Worm (Caenorhabditis elegans): Measurements from ENCODE around the gene sec-5.

sec-5 gene

DNA sequence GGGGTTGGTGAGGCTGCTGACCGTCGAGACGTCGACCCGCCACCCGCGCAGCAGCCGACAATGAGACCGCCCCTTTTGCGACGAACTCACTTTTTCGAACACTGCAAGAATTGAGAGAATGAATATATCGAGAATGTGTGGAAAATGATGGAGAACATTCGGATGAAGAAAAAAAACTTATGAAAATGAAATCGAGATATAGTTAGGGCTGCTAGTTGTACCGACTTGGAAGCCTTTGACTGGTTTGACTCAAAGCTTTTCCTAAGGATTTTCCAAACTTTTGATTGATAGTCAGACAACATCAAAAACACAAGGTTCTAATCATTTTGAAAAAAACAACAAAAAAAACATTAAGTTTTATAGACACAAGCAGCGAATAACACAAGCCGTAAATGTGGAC is 11.4 kb upstream of the sec-5 start, which contains the start of gene sym-2:
Gene sym-2 (minus strand): TSS at position 101 of the 400 bp plus-strand sequence.
- TF ChIP-seq cog-1 (tag; optimal IDR thresholded peaks at IDR 0.05) (no peak), T22C8.4 (GFP tag; IDR thresholded peaks at IDR 0.05) (no peak), ztf-23 (GFP tag; IDR thresholded peaks at IDR 0.05) (no peak), flt-1 (GFP tag; IDR thresholded peaks at IDR 0.05) (no peak), med-1 (GFP tag; optimal IDR thresholded peaks at IDR 0.05; ENCODE audit: insufficient read depth) (no peak), ref-1 (GFP tag; conservative IDR thresholded peaks at IDR 0.05) (no peak), ztf-29 (GFP tag; IDR thresholded peaks at IDR 0.05) (no peak), klf-2 (GFP tag; conservative IDR thresholded peaks at IDR 0.05) (no peak), tab-1 (GFP tag; IDR thresholded peaks at IDR 0.05) (no peak)

DNA sequence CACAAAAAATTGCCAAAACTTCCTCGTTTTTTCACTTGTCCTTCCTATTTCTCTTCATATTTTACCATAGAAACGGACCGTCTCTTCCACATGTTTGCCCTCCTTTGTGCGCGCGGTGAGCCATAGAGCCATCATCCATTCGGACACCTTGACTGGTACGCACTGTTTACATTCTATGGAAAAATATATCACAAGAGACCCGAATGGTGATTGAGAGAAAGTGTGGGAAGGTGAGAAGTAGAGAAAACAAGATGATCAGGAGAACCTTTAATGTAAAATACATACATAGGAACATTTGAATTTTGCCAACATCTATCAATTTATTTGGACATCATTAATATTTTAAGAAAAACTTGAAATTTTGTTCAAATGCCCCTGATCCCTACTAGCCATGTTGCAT is 9.0 kb upstream of the sec-5 start:
- TF ChIP-seq tab-1 (GFP tag; IDR thresholded peaks at IDR 0.05), result no peak
- no peak for TF ChIP-seq med-1 (GFP tag; optimal IDR thresholded peaks at IDR 0.05; ENCODE audit: insufficient read depth)

DNA sequence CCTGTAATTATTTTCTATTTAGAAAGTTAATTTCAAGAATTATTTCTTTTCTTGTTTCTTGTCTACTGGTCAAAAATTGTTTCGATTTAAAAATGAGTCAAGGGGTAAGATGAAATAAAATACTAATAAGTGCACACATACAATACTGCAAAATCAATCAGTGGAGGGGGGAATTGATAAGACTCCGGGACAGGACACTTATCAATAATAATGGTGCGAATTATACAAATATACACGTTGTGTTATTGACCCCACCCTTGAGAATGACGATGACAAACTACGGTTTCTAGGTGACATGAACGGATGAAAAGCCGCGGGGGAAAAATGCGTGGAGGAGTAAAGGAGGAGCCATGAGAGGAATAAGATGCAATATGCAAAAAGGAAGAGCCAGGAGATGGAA is 4.2 kb upstream of the sec-5 start:
- no peak for TF ChIP-seq tab-1 (GFP tag; IDR thresholded peaks at IDR 0.05)
- no peak for TF ChIP-seq cog-1 (tag; optimal IDR thresholded peaks at IDR 0.05)
- no peak for TF ChIP-seq klf-2 (GFP tag; conservative IDR thresholded peaks at IDR 0.05)
- TF ChIP-seq flt-1 (GFP tag; IDR thresholded peaks at IDR 0.05), result no peak
- TF ChIP-seq T22C8.4 (GFP tag; IDR thresholded peaks at IDR 0.05), result no peak

DNA sequence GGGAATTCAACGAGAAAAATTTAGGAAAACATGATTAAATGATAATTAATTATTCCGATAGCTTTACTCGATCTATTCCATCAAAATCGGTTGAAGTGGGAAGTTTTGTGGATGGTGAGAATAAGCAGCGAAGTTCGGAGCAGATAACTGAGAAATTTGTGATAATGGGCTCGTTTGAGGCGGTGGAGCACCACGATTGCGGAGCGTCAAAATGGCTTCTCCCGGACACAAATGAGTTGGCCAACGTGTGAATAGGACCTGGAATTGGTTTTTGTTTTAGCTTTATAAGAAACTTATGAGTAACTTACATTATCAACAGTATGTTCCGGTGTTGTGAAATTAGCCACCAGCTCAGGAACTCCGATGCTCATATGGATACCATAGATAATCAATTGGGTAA is 1.9 kb upstream of the sec-5 start:
- TF ChIP-seq klf-2 (GFP tag; conservative IDR thresholded peaks at IDR 0.05), result no peak
- TF ChIP-seq tab-1 (GFP tag; IDR thresholded peaks at IDR 0.05), result peak; percentile 61; the same call in 1 of the 2 replicates

DNA sequence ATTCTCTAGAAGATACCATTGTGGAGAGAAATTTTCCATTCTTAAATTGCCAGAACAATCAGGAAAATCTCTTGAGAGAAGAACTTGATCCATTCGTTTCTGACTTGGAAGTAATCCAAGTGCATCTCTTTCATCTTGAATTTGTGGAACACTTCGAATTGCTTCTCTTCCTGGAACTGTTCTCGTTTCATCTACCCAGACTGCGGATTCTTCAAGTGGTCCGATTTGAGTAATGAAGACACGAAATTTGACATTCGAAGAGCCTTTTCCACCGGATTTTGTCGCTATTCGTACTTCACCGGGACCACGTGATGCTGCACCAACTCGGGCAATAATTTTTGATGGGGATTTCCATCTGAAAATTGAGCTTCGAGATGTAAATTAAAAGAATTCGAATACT is 429 bp downstream of the sec-5 start:
- TF ChIP-seq ref-1 (GFP tag; conservative IDR thresholded peaks at IDR 0.05) (no peak), T22C8.4 (GFP tag; IDR thresholded peaks at IDR 0.05) (no peak), ztf-29 (GFP tag; IDR thresholded peaks at IDR 0.05) (no peak), flt-1 (GFP tag; IDR thresholded peaks at IDR 0.05) (no peak), tab-1 (GFP tag; IDR thresholded peaks at IDR 0.05) (no peak), med-1 (GFP tag; optimal IDR thresholded peaks at IDR 0.05; ENCODE audit: insufficient read depth) (no peak), klf-2 (GFP tag; conservative IDR thresholded peaks at IDR 0.05) (no peak), ztf-23 (GFP tag; IDR thresholded peaks at IDR 0.05) (no peak)

DNA sequence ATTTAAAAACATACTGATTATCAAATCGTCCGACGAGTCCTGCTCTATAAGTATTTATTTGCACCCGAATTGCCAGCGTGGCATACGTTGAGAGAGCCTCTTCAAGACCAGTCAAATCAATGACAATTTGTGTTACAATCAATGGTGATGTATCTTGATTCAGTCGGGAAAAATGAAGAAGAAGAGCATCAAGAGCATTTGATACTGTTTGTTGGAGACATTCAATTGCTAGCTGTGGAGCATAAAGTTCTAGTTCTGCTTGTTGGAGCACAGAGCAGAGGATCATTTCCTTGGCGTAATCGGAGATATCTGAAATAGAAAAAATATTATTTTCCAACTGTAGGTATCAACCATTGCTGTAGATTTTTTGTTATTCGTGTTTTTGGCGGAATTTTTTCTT is 3.5 kb downstream of the sec-5 start:
- TF ChIP-seq med-1 (GFP tag; optimal IDR thresholded peaks at IDR 0.05; ENCODE audit: insufficient read depth) (no peak), klf-2 (GFP tag; conservative IDR thresholded peaks at IDR 0.05) (no peak), ztf-23 (GFP tag; IDR thresholded peaks at IDR 0.05) (no peak), tab-1 (GFP tag; IDR thresholded peaks at IDR 0.05) (no peak), ref-1 (GFP tag; conservative IDR thresholded peaks at IDR 0.05) (no peak), T22C8.4 (GFP tag; IDR thresholded peaks at IDR 0.05) (no peak)

DNA sequence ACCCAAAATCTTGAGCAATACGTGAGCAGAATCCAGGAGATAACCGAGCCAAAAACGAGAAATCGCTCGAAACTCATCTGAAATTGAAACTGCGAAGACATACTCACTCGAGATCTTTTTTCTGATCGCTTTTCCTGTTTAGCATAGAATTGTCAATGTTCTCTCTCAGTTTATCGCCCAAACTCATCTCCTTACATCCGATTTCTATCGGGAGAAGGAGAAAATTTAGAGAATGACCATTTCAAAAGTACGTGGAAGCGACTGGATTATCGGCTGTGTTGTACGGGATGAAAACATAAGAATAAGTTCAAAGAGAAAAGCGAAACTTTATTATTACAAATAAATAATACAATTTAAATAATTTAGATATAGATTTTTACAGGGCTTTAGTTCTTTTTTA is 4.1 kb downstream of the sec-5 start, which contains the start of gene T23G7.2:
Gene T23G7.2 (minus strand): TSS at position 101 of the 400 bp plus-strand sequence.
- TF ChIP-seq ztf-23 (GFP tag; IDR thresholded peaks at IDR 0.05), result no peak
- TF ChIP-seq cog-1 (tag; optimal IDR thresholded peaks at IDR 0.05), result no peak
- TF ChIP-seq klf-2 (GFP tag; conservative IDR thresholded peaks at IDR 0.05), result no peak
- no peak for TF ChIP-seq flt-1 (GFP tag; IDR thresholded peaks at IDR 0.05)
- no peak for TF ChIP-seq med-1 (GFP tag; optimal IDR thresholded peaks at IDR 0.05; ENCODE audit: insufficient read depth)
- no peak for TF ChIP-seq T22C8.4 (GFP tag; IDR thresholded peaks at IDR 0.05)
- TF ChIP-seq ztf-29 (GFP tag; IDR thresholded peaks at IDR 0.05), result no peak

DNA sequence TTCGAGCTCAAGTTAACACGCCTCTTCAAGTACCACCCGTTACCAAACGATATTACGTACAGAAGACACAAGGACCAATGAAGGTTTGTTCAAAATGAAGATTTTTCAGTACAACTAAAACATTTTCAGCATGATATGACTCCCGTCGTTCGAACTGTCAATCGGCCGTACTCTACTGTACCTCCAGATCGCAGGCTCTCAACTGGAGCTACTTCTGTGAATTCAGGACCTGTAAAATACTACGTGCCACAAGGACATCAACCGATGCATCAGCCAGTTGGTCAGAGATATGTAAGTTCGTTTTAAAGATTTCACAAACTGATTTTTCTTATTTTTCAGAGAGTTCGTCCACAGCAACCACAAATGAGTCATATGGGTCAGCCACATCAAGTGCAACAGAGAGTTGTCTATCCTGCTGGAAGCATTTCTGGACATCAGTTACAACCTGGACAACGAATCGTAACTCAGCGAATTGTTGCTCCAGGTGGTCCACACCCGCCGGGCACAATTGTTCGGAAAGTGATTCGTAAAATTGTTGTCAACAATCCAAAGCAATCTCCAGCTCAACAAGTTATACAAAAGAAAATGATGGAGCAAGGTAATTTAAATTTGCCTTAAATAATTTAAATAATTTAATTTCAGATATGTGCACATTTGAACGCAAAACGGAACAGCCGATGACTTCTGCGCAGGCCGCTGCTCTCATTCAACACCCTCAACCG is 5.3 kb downstream of the sec-5 start:
- TF ChIP-seq med-1 (GFP tag; optimal IDR thresholded peaks at IDR 0.05; ENCODE audit: insufficient read depth), result no peak

DNA sequence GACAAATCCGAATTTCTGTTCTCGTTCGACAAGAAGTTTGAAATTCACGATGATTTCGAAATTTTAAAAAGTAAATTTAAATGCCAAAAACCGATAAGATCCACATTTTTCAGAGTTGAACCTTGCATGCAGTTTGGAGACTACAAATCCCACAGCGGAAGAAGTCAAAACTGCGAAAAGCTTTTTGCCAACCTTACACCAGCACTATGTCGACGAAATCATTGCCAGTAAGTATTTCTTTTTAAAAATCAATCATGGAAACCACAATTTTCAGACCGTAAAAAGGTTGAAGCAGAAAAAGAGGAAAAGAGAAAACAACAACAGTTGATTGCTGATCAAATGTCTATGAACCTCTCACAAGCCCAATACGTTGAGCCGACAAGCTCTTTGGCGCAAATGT is 6.1 kb downstream of the sec-5 start:
- TF ChIP-seq klf-2 (GFP tag; conservative IDR thresholded peaks at IDR 0.05), result no peak

DNA sequence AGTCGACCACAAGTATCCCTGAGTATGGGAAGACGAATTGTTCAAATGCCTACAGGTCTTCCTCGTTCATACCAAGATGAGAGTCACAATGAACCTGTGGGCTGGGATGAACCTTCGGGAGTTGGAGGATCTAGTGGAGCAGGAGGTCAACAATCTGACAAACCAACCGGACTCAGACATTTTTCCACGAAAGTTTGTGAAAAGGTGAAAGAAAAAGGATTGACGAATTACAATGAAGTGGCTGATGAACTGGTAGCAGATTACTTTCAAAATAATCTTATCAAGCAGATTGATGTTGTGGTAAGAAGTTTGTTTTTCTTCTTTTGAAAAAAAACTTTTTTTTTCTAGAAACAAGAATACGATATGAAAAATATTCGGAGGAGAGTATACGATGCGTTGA is 6.9 kb downstream of the sec-5 start:
- TF ChIP-seq T22C8.4 (GFP tag; IDR thresholded peaks at IDR 0.05), result no peak
- TF ChIP-seq cog-1 (tag; optimal IDR thresholded peaks at IDR 0.05), result no peak
- TF ChIP-seq ztf-23 (GFP tag; IDR thresholded peaks at IDR 0.05), result no peak
- no peak for TF ChIP-seq ref-1 (GFP tag; conservative IDR thresholded peaks at IDR 0.05)
- no peak for TF ChIP-seq tab-1 (GFP tag; IDR thresholded peaks at IDR 0.05)
- no peak for TF ChIP-seq flt-1 (GFP tag; IDR thresholded peaks at IDR 0.05)
- TF ChIP-seq klf-2 (GFP tag; conservative IDR thresholded peaks at IDR 0.05), result no peak
- TF ChIP-seq ztf-29 (GFP tag; IDR thresholded peaks at IDR 0.05), result no peak

DNA sequence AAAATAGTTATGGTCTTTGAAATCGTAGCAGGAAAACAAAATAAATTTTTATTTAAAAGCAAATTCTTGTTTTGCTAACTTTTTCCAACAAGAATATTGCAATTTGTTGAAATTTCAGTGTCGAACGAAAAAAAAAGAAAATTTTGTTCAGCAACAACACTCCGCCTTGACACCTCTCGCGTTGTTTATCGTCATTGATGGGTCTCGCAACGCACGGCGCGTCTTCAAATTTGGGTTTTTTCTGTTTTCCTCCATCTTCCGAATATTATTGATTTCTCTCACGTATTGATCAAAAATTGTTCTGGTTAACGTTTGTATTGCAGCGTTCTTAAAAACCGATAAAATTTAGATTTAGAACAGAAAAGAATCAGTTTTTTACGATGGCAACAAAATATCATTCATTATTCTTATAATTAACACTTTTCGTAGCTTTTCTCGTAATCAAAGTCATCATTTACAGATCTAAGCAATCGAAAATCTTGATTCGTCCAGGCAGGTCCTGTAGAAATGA is 7.4 kb downstream of the sec-5 start, which contains the start of gene dpl-1:
Gene dpl-1 (plus strand): TSS at position 461 of the 511 bp plus-strand sequence.
- TF ChIP-seq klf-2 (GFP tag; conservative IDR thresholded peaks at IDR 0.05), result no peak
- no peak for TF ChIP-seq ztf-29 (GFP tag; IDR thresholded peaks at IDR 0.05)
